Worm (Caenorhabditis elegans): ENCODE measurements around the gene spv-1.

DNA sequence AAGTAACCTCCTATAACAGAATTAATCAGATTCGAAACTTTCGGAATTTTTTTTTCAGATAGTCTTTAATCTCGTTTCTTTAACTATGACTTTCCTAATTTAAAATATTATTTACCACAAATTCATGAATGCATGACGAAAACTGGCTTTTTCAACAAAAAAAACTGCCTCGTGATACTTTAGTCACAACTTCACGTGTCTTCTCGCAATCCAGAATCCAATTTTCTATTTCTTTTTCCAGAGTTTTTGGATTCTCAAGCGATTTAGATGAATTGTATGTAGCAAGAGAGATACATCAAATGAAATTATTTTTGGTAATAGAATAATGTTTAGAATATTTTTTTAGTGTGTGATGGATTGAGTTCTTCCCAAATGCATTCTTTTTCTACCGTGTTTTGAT lies 8.3 kb downstream of the spv-1 start:
- TF ChIP-seq ama-1 (optimal IDR thresholded peaks at IDR 0.05) = no peak
- no peak for TF ChIP-seq hmbx-1 (tag; optimal IDR thresholded peaks at IDR 0.05)
- TF ChIP-seq flt-1 (GFP tag; IDR thresholded peaks at IDR 0.05) = no peak
- TF ChIP-seq ets-7 (tag; optimal IDR thresholded peaks at IDR 0.05) = no peak
- TF ChIP-seq hmg-4 (GFP tag; optimal IDR thresholded peaks at IDR 0.05) = no peak
- no peak for TF ChIP-seq tbx-11 (GFP tag; IDR thresholded peaks at IDR 0.05)
- no peak for TF ChIP-seq sea-1 (GFP tag; conservative IDR thresholded peaks at IDR 0.05)
- no peak for TF ChIP-seq tbx-37 (GFP tag; conservative IDR thresholded peaks at IDR 0.05)
- TF ChIP-seq aly-1 (tag; optimal IDR thresholded peaks at IDR 0.05) = no peak
- TF ChIP-seq ceh-13 (GFP tag; optimal IDR thresholded peaks at IDR 0.05) = no peak
- TF ChIP-seq B0310.2 (tag; optimal IDR thresholded peaks at IDR 0.05) = no peak
- no peak for TF ChIP-seq ceh-36 (tag; optimal IDR thresholded peaks at IDR 0.05)
- TF ChIP-seq F13C5.2 (tag; optimal IDR thresholded peaks at IDR 0.05) = no peak
- no peak for TF ChIP-seq pes-1 (GFP tag; IDR thresholded peaks at IDR 0.05)

Measured in whole organism, early embryonic.